Worm (Caenorhabditis elegans) whole organism, young adult: Measurements from ENCODE around the gene rpt-1.

Experiments
- B0261.1 ChIP-seq: sonication (generic microtip); optimal IDR thresholded peaks from 2 replicates; lab custom pipeline; 2016; ENCODE audit warnings: mild to moderate bottlenecking, missing genetic modification characterization, moderate library complexity, missing compliant biosample characterization
- B0336.3 ChIP-seq: fragments of 200-800 bp; sonication (Bioruptor generic); IDR thresholded peaks from 2 replicates; pipeline ENCODE4 v1.3.6; 2022; ENCODE audit warnings: missing genetic modification characterization, missing compliant biosample characterization
- F49E8.2 ChIP-seq: sonication (generic microtip); optimal IDR thresholded peaks from 3 replicates; lab custom pipeline; 2017; ENCODE audit warnings: missing genetic modification characterization, mild to moderate bottlenecking, missing compliant biosample characterization, antibody characterized with exemption, moderate library complexity; ENCODE audit not compliant: insufficient read depth
- F57C9.4 ChIP-seq: sonication (generic microtip); optimal IDR thresholded peaks from 2 replicates; lab custom pipeline; 2017; ENCODE audit warnings: mild to moderate bottlenecking, missing genetic modification characterization, missing compliant biosample characterization
- T26A5.8 ChIP-seq: sonication (generic microtip); optimal IDR thresholded peaks from 2 replicates; lab custom pipeline; 2016; ENCODE audit warnings: missing genetic modification characterization, missing compliant biosample characterization
- Y67H2A.10 ChIP-seq: fragments of 200-800 bp; sonication (Bioruptor generic); conservative IDR thresholded peaks from 2 replicates; pipeline ENCODE4 v1.3.6; 2022; ENCODE audit warnings: missing genetic modification reagents, missing genetic modification characterization, missing compliant biosample characterization
- Y79H2A.3 ChIP-seq: fragments of 200-800 bp; sonication (Bioruptor generic); conservative IDR thresholded peaks from 2 replicates; pipeline ENCODE4 v1.3.6; 2022; ENCODE audit warnings: missing genetic modification reagents, missing genetic modification characterization, missing compliant biosample characterization
- Y95B8A.8 ChIP-seq: fragments of 200-800 bp; sonication (Bioruptor generic); IDR thresholded peaks from 2 replicates; pipeline ENCODE4 v1.3.6; 2022; ENCODE audit warnings: missing genetic modification reagents, missing genetic modification characterization, missing compliant biosample characterization
- aptf-2 ChIP-seq: fragments of 200-800 bp; sonication (Bioruptor generic); conservative IDR thresholded peaks from 2 replicates; pipeline ENCODE4 v1.3.6; 2022; ENCODE audit warnings: missing genetic modification reagents, missing genetic modification characterization, missing compliant biosample characterization
- attf-3 ChIP-seq: fragments of 200-800 bp; sonication (Bioruptor generic); conservative IDR thresholded peaks from 2 replicates; pipeline ENCODE4 v1.3.6; 2022; ENCODE audit warnings: missing genetic modification reagents, missing genetic modification characterization, missing compliant biosample characterization
- cebp-1 ChIP-seq, 2 experiments: fragments of 200-800 bp in 1 of 2; sonication (Bioruptor generic) in 1 of 2; sonication (generic microtip) in 1 of 2; IDR thresholded peaks in 1 of 2; optimal IDR thresholded peaks in 1 of 2; 2 replicates each; pipeline versions ENCODE4 v1.3.6 to Lab custom; 2017 to 2022; ENCODE audit warnings: missing compliant biosample characterization in 2 of 2, missing genetic modification characterization in 2 of 2, mild to moderate bottlenecking in 1 of 2, missing genetic modification reagents in 1 of 2, moderate library complexity in 1 of 2
- ceh-100 ChIP-seq: fragments of 200-800 bp; sonication (Bioruptor generic); IDR thresholded peaks from 2 replicates; pipeline ENCODE4 v1.3.6; 2022; ENCODE audit warnings: missing genetic modification reagents, missing genetic modification characterization, missing compliant biosample characterization
- ceh-91 ChIP-seq: fragments of 200-800 bp; sonication (Bioruptor generic); IDR thresholded peaks from 2 replicates; pipeline ENCODE4 v1.3.6; 2022; ENCODE audit warnings: missing genetic modification reagents, missing genetic modification characterization, missing compliant biosample characterization
- chd-7 ChIP-seq: sonication (generic microtip); optimal IDR thresholded peaks from 2 replicates; lab custom pipeline; 2016; ENCODE audit warnings: mild to moderate bottlenecking, missing genetic modification characterization, moderate library complexity, missing compliant biosample characterization
- die-1 ChIP-seq: sonication (generic microtip); optimal IDR thresholded peaks from 2 replicates; lab custom pipeline; 2016; ENCODE audit warnings: missing genotype, mild to moderate bottlenecking, missing genetic modification characterization, missing compliant biosample characterization
- dpff-1 ChIP-seq: sonication (generic microtip); optimal IDR thresholded peaks from 2 replicates; lab custom pipeline; 2017; ENCODE audit warnings: mild to moderate bottlenecking, missing genetic modification characterization, missing compliant biosample characterization
- dpl-1 ChIP-seq: fragments of 150-350 bp; optimal IDR thresholded peaks from 2 replicates; lab custom pipeline; 2014; ENCODE audit warnings: missing biosample characterization, missing genetic modification reagents, missing genetic modification characterization
- efl-1 ChIP-seq: fragments of 150-350 bp; optimal IDR thresholded peaks from 2 replicates; lab custom pipeline; 2014; ENCODE audit warnings: missing biosample characterization, missing genetic modification reagents, missing genetic modification characterization
- ekl-4 ChIP-seq: fragments of 200-800 bp; sonication (Bioruptor generic); IDR thresholded peaks from 2 replicates; pipeline ENCODE4 v1.3.6; 2022; ENCODE audit warnings: missing genetic modification reagents, missing genetic modification characterization, missing compliant biosample characterization
- hlh-12 ChIP-seq: sonication (generic microtip); optimal IDR thresholded peaks from 2 replicates; lab custom pipeline; 2016; ENCODE audit warnings: missing genetic modification characterization, missing compliant biosample characterization
- hlh-26 ChIP-seq: fragments of 200-800 bp; sonication (Bioruptor generic); conservative IDR thresholded peaks from 2 replicates; pipeline ENCODE4 v1.3.6; 2022; ENCODE audit warnings: missing genetic modification reagents, missing genetic modification characterization, missing compliant biosample characterization
- hsf-1 ChIP-seq: fragments of 200-800 bp; sonication (Bioruptor generic); IDR thresholded peaks from 2 replicates; pipeline ENCODE4 v1.3.6; 2022; ENCODE audit warnings: missing genetic modification reagents, missing genetic modification characterization, missing compliant biosample characterization
- lin-26 ChIP-seq: fragments of 200-800 bp; sonication (Bioruptor generic); IDR thresholded peaks from 2 replicates; pipeline ENCODE4 v1.3.6; 2022; ENCODE audit warnings: missing genetic modification reagents, missing genetic modification characterization, missing compliant biosample characterization
- lin-35 ChIP-seq, 3 experiments: fragments of 150-350 bp in 2 of 3; sonication (generic microtip) in 1 of 3; optimal IDR thresholded peaks; 2 replicates each; lab custom pipeline; 2014 to 2018; ENCODE audit warnings: missing biosample characterization in 3 of 3, missing genetic modification characterization in 3 of 3, missing genetic modification reagents in 3 of 3
- lin-40 ChIP-seq: sonication (generic microtip); optimal IDR thresholded peaks from 2 replicates; lab custom pipeline; 2016; ENCODE audit warnings: missing genetic modification characterization, mild to moderate bottlenecking, missing compliant biosample characterization, missing genotype, missing genetic modification reagents
- lin-54 ChIP-seq: fragments of 200-800 bp; sonication (Bioruptor generic); optimal IDR thresholded peaks from 2 replicates; lab custom pipeline; 2018; ENCODE audit warnings: mild to moderate bottlenecking, missing genetic modification characterization, missing compliant biosample characterization
- lsy-27 ChIP-seq: sonication (generic microtip); optimal IDR thresholded peaks from 2 replicates; lab custom pipeline; 2017; ENCODE audit warnings: missing genetic modification characterization, mild to moderate bottlenecking, missing compliant biosample characterization, antibody characterized with exemption, missing genotype, borderline replicate concordance; ENCODE audit not compliant: insufficient read depth
- madf-8 ChIP-seq: fragments of 200-800 bp; sonication (Bioruptor generic); conservative IDR thresholded peaks from 2 replicates; pipeline ENCODE4 v1.3.6; 2022; ENCODE audit warnings: missing genetic modification reagents, missing genetic modification characterization, missing compliant biosample characterization
- mel-28 ChIP-seq: sonication (generic microtip); optimal IDR thresholded peaks from 2 replicates; lab custom pipeline; 2016; ENCODE audit warnings: borderline replicate concordance, mild to moderate bottlenecking, missing genetic modification characterization, missing compliant biosample characterization
- nhr-120 ChIP-seq: fragments of 200-800 bp; sonication (Bioruptor generic); IDR thresholded peaks from 2 replicates; pipeline ENCODE4 v1.3.6; 2022; ENCODE audit warnings: missing genetic modification characterization, missing compliant biosample characterization
- snpc-1.1 ChIP-seq: sonication (generic microtip); optimal IDR thresholded peaks from 2 replicates; lab custom pipeline; 2017; ENCODE audit warnings: missing genetic modification characterization, mild to moderate bottlenecking, missing compliant biosample characterization, antibody characterized with exemption, moderate library complexity, missing genotype, missing genetic modification reagents; ENCODE audit not compliant: insufficient read depth
- snpc-1.3 ChIP-seq: sonication (generic microtip); optimal IDR thresholded peaks from 2 replicates; lab custom pipeline; 2017; ENCODE audit warnings: missing genetic modification characterization, mild to moderate bottlenecking, missing compliant biosample characterization, antibody characterized with exemption, moderate library complexity, missing genotype, missing genetic modification reagents; ENCODE audit not compliant: insufficient read depth
- snpc-4 ChIP-seq, 5 experiments: fragments of 150-350 bp in 1 of 5; sonication (generic microtip) in 4 of 5; optimal IDR thresholded peaks; 2 replicates each; lab custom pipeline; 2014 to 2018; ENCODE audit warnings: missing genetic modification characterization in 5 of 5, missing biosample characterization in 3 of 5, antibody characterized with exemption in 2 of 5, mild to moderate bottlenecking in 2 of 5, missing compliant biosample characterization in 2 of 5, missing genotype in 2 of 5, moderate library complexity in 2 of 5, missing genetic modification reagents in 1 of 5
- sptf-2 ChIP-seq: fragments of 200-800 bp; sonication (Bioruptor generic); optimal IDR thresholded peaks from 2 replicates; lab custom pipeline; 2018; ENCODE audit warnings: mild to moderate bottlenecking, missing genetic modification characterization, missing compliant biosample characterization
- tbp1 ChIP-seq: fragments of 200-800 bp; sonication (Bioruptor generic); optimal IDR thresholded peaks from 2 replicates; lab custom pipeline; 2018; ENCODE audit warnings: mild to moderate bottlenecking, missing genetic modification characterization, missing compliant biosample characterization
- zfh-2 ChIP-seq: fragments of 200-800 bp; sonication (Bioruptor generic); conservative IDR thresholded peaks from 2 replicates; pipeline ENCODE4 v1.3.6; 2022; ENCODE audit warnings: missing genetic modification reagents, missing genetic modification characterization, missing compliant biosample characterization
- ztf-22 ChIP-seq: fragments of 200-800 bp; sonication (Bioruptor generic); optimal IDR thresholded peaks from 2 replicates; lab custom pipeline; 2018; ENCODE audit warnings: mild to moderate bottlenecking, missing genetic modification characterization, moderate library complexity, missing compliant biosample characterization
- ztf-26 ChIP-seq: sonication (generic microtip); optimal IDR thresholded peaks from 2 replicates; lab custom pipeline; 2017; ENCODE audit warnings: missing genetic modification characterization, missing compliant biosample characterization

The rpt-1 gene

ce11 chrV:11986078-11986869, 4.1 kb upstream of the rpt-1 start (continued):
- TF ChIP-seq lsy-27 (tag; lab: Kevin White, UChicago) (no peak), F49E8.2 (tag; lab: Kevin White, UChicago) (no peak), tbp1 (GFP tag; lab: Kevin White, UChicago) (no peak), Y95B8A.8 (GFP tag; lab: Robert Waterston, UW) (no peak)

- TF ChIP-seq ztf-26 (tag; lab: Kevin White, UChicago) (no peak), ekl-4 (GFP tag; lab: Robert Waterston, UW) (no peak), F49E8.2 (tag; lab: Kevin White, UChicago) (no peak), efl-1 (GFP tag; lab: Kevin White, UChicago) (no peak), mel-28 (tag; lab: Kevin White, UChicago) (no peak), dpff-1 (tag; lab: Kevin White, UChicago) (no peak)
These were observed 3.2 kb upstream of the rpt-1 start, which contains the start of gene mans-2 for ce11 chrV:11985384-11985783. mans-2 (minus strand) TSS chrV:11985484.

DNA sequence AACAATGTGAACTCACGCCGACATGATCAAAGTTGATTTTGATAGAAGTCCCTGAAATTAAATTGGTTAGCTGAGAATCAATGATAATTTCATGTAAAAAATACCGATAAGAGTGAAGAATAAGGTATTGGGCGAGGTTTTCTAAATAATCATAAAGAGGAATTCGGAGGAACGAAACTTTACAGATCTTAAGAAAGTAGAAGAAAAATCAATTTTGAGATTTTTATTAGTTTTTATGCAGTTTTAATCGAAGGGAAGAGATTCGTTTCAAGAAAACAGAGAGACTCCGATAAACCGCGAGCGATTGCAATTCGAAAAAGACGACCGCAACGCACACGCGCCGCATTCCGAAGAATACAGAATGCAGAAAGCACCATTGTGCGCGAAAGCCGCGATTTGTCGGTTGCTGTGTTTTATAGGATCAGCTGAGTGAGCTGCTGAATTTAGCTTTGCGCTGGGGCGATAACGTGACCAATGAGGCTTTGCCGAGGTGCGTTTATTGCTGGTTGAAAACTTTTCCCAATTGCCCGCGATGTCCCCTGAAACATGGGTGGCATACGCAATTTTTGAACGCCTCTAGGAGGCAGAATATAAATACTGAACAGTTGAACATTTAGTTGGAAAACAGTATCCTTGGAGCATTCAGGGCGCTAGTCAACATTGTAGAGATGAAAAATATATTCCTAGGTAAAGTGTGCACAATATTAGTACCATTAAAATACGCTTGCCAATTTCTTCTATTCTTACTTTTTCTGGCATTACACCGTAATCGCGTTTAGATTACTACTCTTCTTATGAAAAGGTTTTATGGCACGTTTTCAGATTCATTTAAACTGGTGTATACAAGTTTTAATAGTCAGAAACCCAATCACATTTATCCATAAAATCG, 2.3 kb downstream of the rpt-1 start, which contains the start of gene snr-4:
TSS of gene snr-4 (minus strand) at position 51 of the 889 bp plus-strand sequence.
- TF ChIP-seq snpc-1.1 (tag; lab: Kevin White, UChicago) (peak; percentile 98), tbp1 (GFP tag; lab: Kevin White, UChicago) (peak; percentile 81), zfh-2 (GFP tag; lab: Robert Waterston, UW) (peak; percentile 91), F57C9.4 (tag; lab: Kevin White, UChicago) (peak; percentile 49), Y79H2A.3 (GFP tag; lab: Robert Waterston, UW) (peak; percentile 79), B0336.3 (GFP tag; lab: Robert Waterston, UW) (peak; percentile 97), cebp-1 (GFP tag; IDR thresholded peaks at IDR 0.05; lab: Robert Waterston, UW) (no peak), cebp-1 (tag; optimal IDR thresholded peaks at IDR 0.05; lab: Kevin White, UChicago) (peak; percentile 86), ztf-22 (no peak), chd-7 (peak; percentile 84), ztf-26 (tag; lab: Kevin White, UChicago) (peak; percentile 76), lin-54 (GFP tag; lab: Kevin White, UChicago) (peak; percentile 90), B0261.1 (peak; percentile 41), T26A5.8 (tag; lab: Kevin White, UChicago) (no peak), nhr-120 (GFP tag; lab: Robert Waterston, UW) (no peak), snpc-4 (GFP tag; optimal IDR thresholded peaks at IDR 0.05; lab: Kevin White, UChicago) (peak; percentile 99), snpc-4 (tag; optimal IDR thresholded peaks at IDR 0.05; lab: Kevin White, UChicago) (peak; percentile 99 to 100 (median 99)), madf-8 (GFP tag; lab: Robert Waterston, UW) (peak; percentile 65), snpc-1.3 (tag; lab: Kevin White, UChicago) (peak; percentile 94), lin-35 (GFP tag; optimal IDR thresholded peaks at IDR 0.05; lab: Kevin White, UChicago) (peak in 2 of 3 experiments; percentile 65 to 79), aptf-2 (GFP tag; lab: Robert Waterston, UW) (peak; percentile 78), ceh-91 (GFP tag; lab: Robert Waterston, UW) (peak; percentile 83), hsf-1 (GFP tag; lab: Robert Waterston, UW) (peak; percentile 53), dpl-1 (GFP tag; lab: Kevin White, UChicago) (peak; percentile 44), lin-26 (GFP tag; lab: Robert Waterston, UW) (peak; percentile 73), lin-40 (tag; lab: Kevin White, UChicago) (peak; percentile 93), hlh-26 (no peak), die-1 (tag; lab: Kevin White, UChicago) (peak; percentile 60), hlh-12 (no peak), sptf-2 (GFP tag; lab: Kevin White, UChicago) (no peak), ceh-100 (GFP tag; lab: Robert Waterston, UW) (peak; percentile 85), Y67H2A.10 (peak; percentile 60), attf-3 (GFP tag; lab: Robert Waterston, UW) (peak; percentile 83)
